Fruit fly (Drosophila melanogaster): ENCODE results near the gene dop.
A peak's percentile ranks its signal among the peaks of the same experiment; 100 is the strongest.

Gene dop

dm6 chr3L:15619626-15620247, 53.9 kb downstream of the dop start, which contains the start of gene Phs (continued):
- TF ChIP-seq CG14710 (tag; optimal IDR thresholded peaks at IDR 0.05) (peak; percentile 75), CG14965 (GFP tag; optimal IDR thresholded peaks at IDR 0.05; ENCODE audit: borderline replicate concordance) (peak; percentile 52), Neu2 (GFP tag; optimal IDR thresholded peaks at IDR 0.05; ENCODE audit: borderline replicate concordance) (peak; percentile 0), CG10366 (GFP tag; IDR thresholded peaks at IDR 0.05) (peak; percentile 71), MESR4 (GFP tag; optimal IDR thresholded peaks at IDR 0.05) (peak; percentile 57), CG11398 (GFP tag; optimal IDR thresholded peaks at IDR 0.05) (peak; percentile 70), CG13624 (GFP tag; optimal IDR thresholded peaks at IDR 0.05) (peak; percentile 94), da (GFP tag; optimal IDR thresholded peaks at IDR 0.05) (peak; percentile 66), tin (GFP tag; optimal IDR thresholded peaks at IDR 0.05) (peak; percentile 91), odd (GFP tag; optimal IDR thresholded peaks at IDR 0.05) (no peak), CG12942 (GFP tag; optimal IDR thresholded peaks at IDR 0.05) (peak; percentile 86), dmrt11E (tag; optimal IDR thresholded peaks at IDR 0.05) (peak; percentile 45), shn (GFP tag; optimal IDR thresholded peaks at IDR 0.05) (peak; percentile 93), ind (GFP tag; optimal IDR thresholded peaks at IDR 0.05) (peak; percentile 88), CG17359 (tag; optimal IDR thresholded peaks at IDR 0.05) (peak; percentile 61), CG43689 (GFP tag; IDR thresholded peaks at IDR 0.05) (no peak), unc-4 (GFP tag; IDR thresholded peaks at IDR 0.05; ENCODE audit: partially characterized antibody) (0 out of 2 replicates have a peak, but pooled peaks have one; percentile 28), pita (GFP tag; optimal IDR thresholded peaks at IDR 0.05) (no peak), CG12769 (tag; optimal IDR thresholded peaks at IDR 0.05) (peak; percentile 82), Dp (GFP tag; optimal IDR thresholded peaks at IDR 0.05) (peak; percentile 98), CG10654 (GFP tag; optimal IDR thresholded peaks at IDR 0.05) (peak; percentile 82), CG6175 (GFP tag; IDR thresholded peaks at IDR 0.05) (peak; percentile 82), tll (GFP tag; optimal IDR thresholded peaks at IDR 0.05) (no peak), NC2α (GFP tag; optimal IDR thresholded peaks at IDR 0.05) (peak; percentile 80), CG14667 (GFP tag; IDR thresholded peaks at IDR 0.05) (0 out of 2 replicates have a peak, but pooled peaks have one; percentile 51), pho (GFP tag; optimal IDR thresholded peaks at IDR 0.05) (peak; percentile 76), E2f1 (GFP tag; IDR thresholded peaks at IDR 0.05) (peak; percentile 43; the same call in 1 of the 2 replicates), Drgx (GFP tag; IDR thresholded peaks at IDR 0.05) (peak; percentile 59), sim (GFP tag; IDR thresholded peaks at IDR 0.05) (no peak), Usf (GFP tag; optimal IDR thresholded peaks at IDR 0.05) (peak; percentile 48), CG10147 (GFP tag; optimal IDR thresholded peaks at IDR 0.05) (no peak), B-H1 (GFP tag; IDR thresholded peaks at IDR 0.05) (no peak), vnd (GFP tag; IDR thresholded peaks at IDR 0.05; ENCODE audit: partially characterized antibody) (no peak), pb (GFP tag; optimal IDR thresholded peaks at IDR 0.05) (peak; percentile 80), wdn (GFP tag; IDR thresholded peaks at IDR 0.05) (peak; percentile 76), CG12744 (GFP tag; optimal IDR thresholded peaks at IDR 0.05) (peak; percentile 87), trh (GFP tag; optimal IDR thresholded peaks at IDR 0.05) (peak; percentile 52), CG31365 (tag; optimal IDR thresholded peaks at IDR 0.05) (peak; percentile 39), Six4 (GFP tag; optimal IDR thresholded peaks at IDR 0.05) (peak; percentile 40), CG2202 (tag; optimal IDR thresholded peaks at IDR 0.05) (peak; percentile 51), CG10565 (GFP tag; optimal IDR thresholded peaks at IDR 0.05) (no peak), MTF-1 (GFP tag; optimal IDR thresholded peaks at IDR 0.05; ENCODE audit: borderline replicate concordance) (peak; percentile 79), Poxn (GFP tag; IDR thresholded peaks at IDR 0.05) (peak; percentile 8; the same call in 1 of the 2 replicates), lola (GFP tag; optimal IDR thresholded peaks at IDR 0.05) (peak in 1 of 3 experiments; percentile 30), dmrt99B (tag; optimal IDR thresholded peaks at IDR 0.05) (peak; percentile 18), HmgZ (tag; optimal IDR thresholded peaks at IDR 0.05) (peak; percentile 86), Tbp (GFP tag; optimal IDR thresholded peaks at IDR 0.05) (no peak), CG6791 (GFP tag; IDR thresholded peaks at IDR 0.05; ENCODE audit: partially characterized antibody) (peak; percentile 78), danr (GFP tag; IDR thresholded peaks at IDR 0.05) (no peak)

Measured in whole organism, embryonic.